Worm (Caenorhabditis elegans) whole organism, midembryonic: ENCODE measurements around the gene abf-5.

ENCODE experiments used
- T22C8.4 ChIP-seq: fragments of 200-800 bp; sonication (Bioruptor generic); IDR thresholded peaks from 2 replicates; pipeline ENCODE4 v1.3.6; 2022; ENCODE audit warnings: missing genetic modification characterization, missing compliant biosample characterization
- cog-1 ChIP-seq: sonication (generic microtip); optimal IDR thresholded peaks from 2 replicates; lab custom pipeline; 2016; ENCODE audit warnings: missing genetic modification characterization, missing compliant biosample characterization
- flt-1 ChIP-seq: fragments of 200-800 bp; sonication (Bioruptor generic); IDR thresholded peaks from 2 replicates; pipeline ENCODE4 v1.3.6; 2022; ENCODE audit warnings: missing genetic modification characterization, missing compliant biosample characterization
- klf-2 ChIP-seq: fragments of 200-800 bp; sonication (Bioruptor generic); conservative IDR thresholded peaks from 2 replicates; pipeline ENCODE4 v1.3.6; 2022; ENCODE audit warnings: missing genetic modification reagents, missing genetic modification characterization, missing compliant biosample characterization
- med-1 ChIP-seq: sonication (generic microtip); optimal IDR thresholded peaks from 2 replicates; lab custom pipeline; 2017; ENCODE audit warnings: missing genetic modification characterization, mild to moderate bottlenecking, missing compliant biosample characterization, antibody characterized with exemption, missing genetic modification reagents; ENCODE audit not compliant: insufficient read depth
- ref-1 ChIP-seq: fragments of 200-800 bp; sonication (Bioruptor generic); conservative IDR thresholded peaks from 2 replicates; pipeline ENCODE4 v1.3.6; 2022; ENCODE audit warnings: missing genetic modification reagents, missing genetic modification characterization, missing compliant biosample characterization
- tab-1 ChIP-seq: fragments of 200-800 bp; sonication (Bioruptor generic); IDR thresholded peaks from 2 replicates; pipeline ENCODE4 v1.3.6; 2022; ENCODE audit warnings: missing genetic modification characterization, missing compliant biosample characterization
- ztf-23 ChIP-seq: fragments of 200-800 bp; sonication (Bioruptor generic); IDR thresholded peaks from 2 replicates; pipeline ENCODE4 v1.3.6; 2022; ENCODE audit warnings: missing genetic modification reagents, missing genetic modification characterization, missing compliant biosample characterization
- ztf-29 ChIP-seq: fragments of 200-800 bp; sonication (Bioruptor generic); IDR thresholded peaks from 2 replicates; pipeline ENCODE4 v1.3.6; 2022; ENCODE audit warnings: missing genetic modification reagents, missing genetic modification characterization, missing compliant biosample characterization

Gene abf-5

ce11 chrX:12792554-12792953 is at the start of gene abf-5:
Gene abf-5 (plus strand): TSS chrX:12792854.
- TF ChIP-seq T22C8.4 (GFP tag; lab: Robert Waterston, UW) (no peak), klf-2 (no peak), ref-1 (GFP tag; lab: Robert Waterston, UW) (no peak), flt-1 (no peak)

- TF ChIP-seq T22C8.4 (GFP tag; lab: Robert Waterston, UW), result no peak
- TF ChIP-seq ztf-29, result no peak
- no peak for TF ChIP-seq ztf-23 (GFP tag; lab: Robert Waterston, UW)
- TF ChIP-seq klf-2, result no peak
- TF ChIP-seq cog-1 (tag; lab: Kevin White, UChicago), result no peak
- TF ChIP-seq med-1, result no peak
- no peak for TF ChIP-seq tab-1 (GFP tag; lab: Robert Waterston, UW)
These were observed 43.0 kb upstream of the abf-5 start, which contains the start of gene pgp-14 for ce11 chrX:12749530-12750240. Gene pgp-14 (minus strand): TSS chrX:12749580.

ce11 chrX:12750805-12751204 is 41.8 kb upstream of the abf-5 start:
- no peak for TF ChIP-seq cog-1 (tag; lab: Kevin White, UChicago)
- TF ChIP-seq klf-2, result no peak
- TF ChIP-seq T22C8.4 (GFP tag; lab: Robert Waterston, UW), result no peak
- TF ChIP-seq ref-1 (GFP tag; lab: Robert Waterston, UW), result no peak
- no peak for TF ChIP-seq ztf-23 (GFP tag; lab: Robert Waterston, UW)
- no peak for TF ChIP-seq med-1
- TF ChIP-seq tab-1 (GFP tag; lab: Robert Waterston, UW), result no peak
- no peak for TF ChIP-seq flt-1
- no peak for TF ChIP-seq ztf-29

ce11 chrX:12754043-12754442 is 38.6 kb upstream of the abf-5 start:
- no peak for TF ChIP-seq tab-1 (GFP tag; lab: Robert Waterston, UW)
- TF ChIP-seq cog-1 (tag; lab: Kevin White, UChicago), result no peak
- TF ChIP-seq ztf-29, result no peak
- TF ChIP-seq ref-1 (GFP tag; lab: Robert Waterston, UW), result no peak
- no peak for TF ChIP-seq flt-1
- TF ChIP-seq T22C8.4 (GFP tag; lab: Robert Waterston, UW), result no peak
- TF ChIP-seq med-1, result no peak
- TF ChIP-seq ztf-23 (GFP tag; lab: Robert Waterston, UW), result no peak
- TF ChIP-seq klf-2, result no peak

- no peak for TF ChIP-seq cog-1 (tag; lab: Kevin White, UChicago)
- no peak for TF ChIP-seq flt-1
- no peak for TF ChIP-seq ref-1 (GFP tag; lab: Robert Waterston, UW)
- TF ChIP-seq klf-2, result no peak
- TF ChIP-seq ztf-23 (GFP tag; lab: Robert Waterston, UW), result no peak
- TF ChIP-seq ztf-29, result no peak
- no peak for TF ChIP-seq med-1
- TF ChIP-seq tab-1 (GFP tag; lab: Robert Waterston, UW), result no peak
- no peak for TF ChIP-seq T22C8.4 (GFP tag; lab: Robert Waterston, UW)
These were observed 37.6 kb upstream of the abf-5 start for ce11 chrX:12755021-12755420.

- no peak for TF ChIP-seq T22C8.4 (GFP tag; lab: Robert Waterston, UW)
- no peak for TF ChIP-seq ztf-29
These were observed 33.6 kb upstream of the abf-5 start for ce11 chrX:12759010-12759409.

ce11 chrX:12759642-12760041 is 33.0 kb upstream of the abf-5 start:
- no peak for TF ChIP-seq tab-1 (GFP tag; lab: Robert Waterston, UW)
- no peak for TF ChIP-seq ztf-23 (GFP tag; lab: Robert Waterston, UW)
- TF ChIP-seq klf-2, result no peak
- no peak for TF ChIP-seq flt-1
- no peak for TF ChIP-seq T22C8.4 (GFP tag; lab: Robert Waterston, UW)
- no peak for TF ChIP-seq ztf-29
- no peak for TF ChIP-seq cog-1 (tag; lab: Kevin White, UChicago)
- no peak for TF ChIP-seq med-1
- TF ChIP-seq ref-1 (GFP tag; lab: Robert Waterston, UW), result no peak

ce11 chrX:12761295-12761775 is 31.3 kb upstream of the abf-5 start:
- TF ChIP-seq tab-1 (GFP tag; lab: Robert Waterston, UW), result no peak
- TF ChIP-seq klf-2, result no peak
- no peak for TF ChIP-seq T22C8.4 (GFP tag; lab: Robert Waterston, UW)
- no peak for TF ChIP-seq ztf-23 (GFP tag; lab: Robert Waterston, UW)
- no peak for TF ChIP-seq cog-1 (tag; lab: Kevin White, UChicago)
- TF ChIP-seq ztf-29, result no peak
- no peak for TF ChIP-seq ref-1 (GFP tag; lab: Robert Waterston, UW)
- no peak for TF ChIP-seq med-1
- no peak for TF ChIP-seq flt-1

- TF ChIP-seq flt-1 (no peak), tab-1 (GFP tag; lab: Robert Waterston, UW) (no peak), klf-2 (no peak), ref-1 (GFP tag; lab: Robert Waterston, UW) (no peak), cog-1 (tag; lab: Kevin White, UChicago) (no peak), T22C8.4 (GFP tag; lab: Robert Waterston, UW) (no peak), ztf-29 (no peak), med-1 (no peak), ztf-23 (GFP tag; lab: Robert Waterston, UW) (no peak)
These were observed 30.9 kb upstream of the abf-5 start, which contains the start of gene cept-1 for ce11 chrX:12761778-12762177. Gene cept-1 (plus strand): TSS chrX:12762078.

- TF ChIP-seq med-1, result no peak
- TF ChIP-seq tab-1 (GFP tag; lab: Robert Waterston, UW), result no peak
- no peak for TF ChIP-seq T22C8.4 (GFP tag; lab: Robert Waterston, UW)
- TF ChIP-seq ref-1 (GFP tag; lab: Robert Waterston, UW), result no peak
- TF ChIP-seq cog-1 (tag; lab: Kevin White, UChicago), result no peak
- no peak for TF ChIP-seq flt-1
- no peak for TF ChIP-seq klf-2
- TF ChIP-seq ztf-23 (GFP tag; lab: Robert Waterston, UW), result no peak
- no peak for TF ChIP-seq ztf-29
These were observed 28.6 kb upstream of the abf-5 start for ce11 chrX:12764009-12764408.
